Fruit fly (Drosophila melanogaster): ENCODE results near the gene jvl.

The jvl gene

dm6 chr3R:14731061-14731780 is 10.2 kb upstream of the jvl start, which contains the start of gene CG7530 (continued):
- TF ChIP-seq CG10274 (GFP tag; optimal IDR thresholded peaks at IDR 0.05) (peak; percentile 17), otp (GFP tag; IDR thresholded peaks at IDR 0.05) (no peak), CG12219 (GFP tag; optimal IDR thresholded peaks at IDR 0.05) (no peak), CG7745 (tag; optimal IDR thresholded peaks at IDR 0.05) (no peak), Adf1 (GFP tag; IDR thresholded peaks at IDR 0.05) (no peak), CG12299 (tag; optimal IDR thresholded peaks at IDR 0.05) (no peak), ttk (GFP tag; IDR thresholded peaks at IDR 0.05) (no peak), CG30020 (tag; optimal IDR thresholded peaks at IDR 0.05) (no peak), Rx (GFP tag; IDR thresholded peaks at IDR 0.05) (no peak), fd64A (GFP tag; optimal IDR thresholded peaks at IDR 0.05) (no peak), zen2 (GFP tag; IDR thresholded peaks at IDR 0.05; ENCODE audit: partially characterized antibody) (no peak), Sox100B (GFP tag; optimal IDR thresholded peaks at IDR 0.05) (no peak), NfI (GFP tag; optimal IDR thresholded peaks at IDR 0.05) (no peak), Taf1 (GFP tag; IDR thresholded peaks at IDR 0.05) (no peak), eve (GFP tag; optimal IDR thresholded peaks at IDR 0.05) (no peak), dmrt99B (tag; optimal IDR thresholded peaks at IDR 0.05) (peak; percentile 15), Ptx1 (GFP tag; IDR thresholded peaks at IDR 0.05) (no peak), slou (GFP tag; optimal IDR thresholded peaks at IDR 0.05) (no peak), MBD-R2 (GFP tag; IDR thresholded peaks at IDR 0.05) (peak; percentile 17; the same call in 1 of the 2 replicates), Fer2 (tag; optimal IDR thresholded peaks at IDR 0.05) (no peak), CG11398 (GFP tag; optimal IDR thresholded peaks at IDR 0.05) (no peak), amos (GFP tag; IDR thresholded peaks at IDR 0.05; ENCODE audit: partially characterized antibody) (no peak), Hr3 (GFP tag; optimal IDR thresholded peaks at IDR 0.05) (no peak), Side (GFP tag; optimal IDR thresholded peaks at IDR 0.05) (no peak), pb (GFP tag; optimal IDR thresholded peaks at IDR 0.05) (no peak), CG17612 (GFP tag; IDR thresholded peaks at IDR 0.05) (no peak), CG10431 (GFP tag; optimal IDR thresholded peaks at IDR 0.05) (no peak), CG17829 (tag; optimal IDR thresholded peaks at IDR 0.05) (peak; percentile 12), inv (GFP tag; IDR thresholded peaks at IDR 0.05; ENCODE audit: partially characterized antibody) (no peak), CG7786 (GFP tag; optimal IDR thresholded peaks at IDR 0.05) (no peak), pfk (GFP tag; optimal IDR thresholded peaks at IDR 0.05) (no peak), CG4360 (GFP tag; IDR thresholded peaks at IDR 0.05) (no peak), TFAM (GFP tag; optimal IDR thresholded peaks at IDR 0.05) (no peak), odd (GFP tag; optimal IDR thresholded peaks at IDR 0.05) (no peak), CG7839 (tag; optimal IDR thresholded peaks at IDR 0.05) (no peak), Chrac-16 (GFP tag; optimal IDR thresholded peaks at IDR 0.05) (no peak), CG7987 (GFP tag; optimal IDR thresholded peaks at IDR 0.05) (no peak), seq (GFP tag; IDR thresholded peaks at IDR 0.05) (no peak), CG17802 (tag; optimal IDR thresholded peaks at IDR 0.05) (no peak), usp (GFP tag; optimal IDR thresholded peaks at IDR 0.05) (no peak), org-1 (GFP tag; optimal IDR thresholded peaks at IDR 0.05) (no peak), shn (GFP tag; optimal IDR thresholded peaks at IDR 0.05) (no peak), sug (tag; optimal IDR thresholded peaks at IDR 0.05) (no peak), unc-4 (GFP tag; IDR thresholded peaks at IDR 0.05; ENCODE audit: partially characterized antibody) (no peak), scrt (GFP tag; optimal IDR thresholded peaks at IDR 0.05) (no peak), ap (GFP tag; IDR thresholded peaks at IDR 0.05) (no peak), Six4 (GFP tag; optimal IDR thresholded peaks at IDR 0.05) (no peak), CG8359 (GFP tag; optimal IDR thresholded peaks at IDR 0.05; ENCODE audit: borderline replicate concordance) (no peak), Optix (GFP tag; IDR thresholded peaks at IDR 0.05) (no peak), dpn (GFP tag; optimal IDR thresholded peaks at IDR 0.05) (peak in 1 of 2 experiments; percentile 19), CG17361 (GFP tag; IDR thresholded peaks at IDR 0.05) (no peak)

All from whole organism, embryonic.